Fruit fly (Drosophila melanogaster): ENCODE measurements around the gene CG42779.

The CG42779 gene

dm6 chr3R:17121277-17121676 is at the start of gene CG42779:
Gene CG42779, plus strand, starts transcription at chr3R:17121577.
- no peak for TF ChIP-seq noc (tag; optimal IDR thresholded peaks at IDR 0.05)

DNA sequence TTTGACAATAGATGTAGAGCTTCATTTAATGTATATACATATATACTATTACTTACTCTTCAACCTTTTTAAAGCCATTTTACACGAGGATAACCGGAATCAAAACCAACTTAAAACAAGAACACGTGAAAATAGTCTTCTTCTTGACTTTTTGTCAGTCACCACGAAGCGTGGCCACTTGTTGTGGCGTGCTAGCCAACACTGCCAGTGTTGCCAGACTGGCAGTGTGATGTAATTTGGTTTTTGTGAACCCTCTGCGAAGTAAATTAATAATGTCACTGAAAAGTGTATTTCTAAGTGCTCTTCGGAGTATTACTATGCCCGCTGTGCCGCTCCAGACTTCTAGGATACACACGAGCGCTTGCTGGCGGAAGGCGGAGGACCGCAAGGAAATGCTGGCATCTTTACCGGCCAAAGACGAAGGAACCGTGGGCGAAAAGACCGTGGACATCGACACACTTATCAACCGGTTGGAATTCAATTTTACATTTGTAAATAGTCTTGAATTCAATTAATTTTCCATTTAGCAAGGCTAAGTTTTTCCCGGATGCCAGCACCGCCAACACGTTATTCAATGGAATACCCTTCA is 48.8 kb upstream of the CG42779 start, which contains the start of the genes Ns1 and mRpS11:
Ns1 (minus strand) TSS at position 150 of the 589 bp plus-strand sequence.
mRpS11 (plus strand) TSS at position 207 of the 589 bp plus-strand sequence.
- TF ChIP-seq noc (tag; optimal IDR thresholded peaks at IDR 0.05): peak; percentile 22

DNA sequence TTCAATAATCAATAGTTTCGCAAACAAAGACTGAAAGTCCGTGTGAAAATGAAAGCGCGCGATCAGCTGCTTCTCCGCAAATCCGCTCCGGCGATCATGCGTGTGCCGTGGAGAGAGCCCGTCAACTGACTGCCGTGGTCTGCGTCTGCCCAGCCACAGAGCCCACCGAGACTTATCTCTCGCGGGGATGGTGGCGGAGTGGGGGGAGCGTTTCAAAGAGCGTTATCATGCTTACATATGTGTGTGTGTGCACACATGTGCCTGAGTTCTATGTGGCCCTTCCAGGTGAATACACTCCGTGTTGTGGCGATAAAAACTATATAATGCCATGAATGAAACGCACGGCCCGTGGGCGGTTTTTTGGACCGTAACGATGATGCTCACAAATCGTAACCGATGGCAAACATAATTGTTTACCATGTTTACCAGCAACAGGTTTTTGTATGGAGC is 43.4 kb upstream of the CG42779 start:
- TF ChIP-seq noc (tag; optimal IDR thresholded peaks at IDR 0.05): no peak

- no peak for TF ChIP-seq noc (tag; optimal IDR thresholded peaks at IDR 0.05)
Measured at dm6 chr3R:17078961-17079858, 42.2 kb upstream of the CG42779 start.

- peak; percentile 38 for TF ChIP-seq noc (tag; optimal IDR thresholded peaks at IDR 0.05)
Measured at dm6 chr3R:17079859-17080255, 41.5 kb upstream of the CG42779 start, which contains the start of the genes Keap1 and kuk. Gene Keap1, minus strand, starts transcription at chr3R:17079945. Gene kuk, plus strand, starts transcription at chr3R:17080244.

- no peak for TF ChIP-seq noc (tag; optimal IDR thresholded peaks at IDR 0.05)
Measured at dm6 chr3R:17080666-17081358, 40.6 kb upstream of the CG42779 start.

- no peak for TF ChIP-seq noc (tag; optimal IDR thresholded peaks at IDR 0.05)
Measured at dm6 chr3R:17081359-17081935, 39.9 kb upstream of the CG42779 start.

- TF ChIP-seq noc (tag; optimal IDR thresholded peaks at IDR 0.05): no peak
Measured at dm6 chr3R:17082471-17082870, 38.9 kb upstream of the CG42779 start.

DNA sequence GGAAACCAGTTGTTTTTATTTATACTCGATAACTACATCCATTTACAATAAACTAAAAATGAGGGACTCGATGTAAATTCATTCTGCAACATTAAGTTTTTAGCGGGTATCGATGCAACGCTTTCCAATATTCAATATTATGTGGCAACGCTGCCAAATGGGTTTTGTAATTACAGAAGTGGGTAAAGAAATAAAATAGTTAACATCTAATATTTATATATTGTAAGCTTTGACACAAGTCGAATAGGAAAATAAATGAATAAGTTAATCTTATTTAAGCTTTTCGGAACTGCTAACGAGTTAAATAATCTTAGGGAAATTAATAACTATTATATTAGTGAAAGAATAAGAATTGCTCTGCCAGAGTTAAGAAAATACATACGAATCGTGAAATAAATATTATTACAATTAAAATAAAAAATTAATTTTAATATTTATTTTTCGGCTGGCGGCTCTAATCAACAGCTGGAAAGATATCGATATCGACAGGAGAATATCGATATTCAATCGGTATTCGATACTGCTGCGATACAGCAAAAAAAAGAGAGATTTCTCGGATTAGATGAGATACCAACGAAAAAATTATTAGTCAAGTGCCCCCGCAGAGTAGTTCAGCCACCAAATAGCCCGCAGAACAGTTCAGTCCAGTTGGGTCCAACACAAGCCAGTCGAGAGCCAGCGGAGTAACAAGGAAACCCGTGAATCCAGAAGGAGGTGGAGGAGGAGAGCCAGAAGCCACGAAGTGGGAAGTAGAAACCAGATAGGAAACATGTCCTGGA is 36.2 kb upstream of the CG42779 start, which contains the start of gene GckIII:
GckIII (plus strand) TSS at position 485 of the 779 bp plus-strand sequence.
- no peak for TF ChIP-seq noc (tag; optimal IDR thresholded peaks at IDR 0.05)

DNA sequence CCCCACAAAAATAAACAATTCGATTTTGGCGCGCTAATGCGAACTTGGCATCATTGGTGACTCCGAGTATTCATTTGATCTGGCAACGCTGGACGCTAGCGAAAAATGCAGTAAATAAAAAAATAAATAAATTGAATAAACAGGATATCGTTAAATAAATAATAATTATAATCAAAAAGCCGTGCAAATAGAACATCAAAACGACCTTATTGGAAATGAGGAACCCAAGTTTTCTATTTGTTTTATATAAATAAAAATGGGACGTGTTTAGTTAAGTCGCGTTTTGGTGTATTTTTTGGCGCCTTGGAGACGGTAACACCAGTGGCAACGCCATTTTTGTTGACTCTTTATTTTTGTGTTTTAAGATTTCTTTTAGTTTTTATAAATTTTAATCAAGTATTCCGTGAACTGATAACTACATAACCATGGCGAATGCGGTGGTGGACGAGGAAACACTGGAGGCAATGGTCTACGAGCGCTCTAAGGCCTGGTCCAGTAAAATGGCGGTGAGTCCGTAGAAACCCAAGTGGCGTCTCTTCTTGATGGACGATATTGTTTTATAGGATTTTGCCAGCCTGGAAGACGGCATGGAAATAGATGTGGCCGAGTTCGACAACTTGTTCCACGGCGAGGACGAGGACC is 33.3 kb upstream of the CG42779 start, which contains the start of gene cal1:
cal1 (plus strand) TSS at position 304 of the 642 bp plus-strand sequence.
- no peak for TF ChIP-seq noc (tag; optimal IDR thresholded peaks at IDR 0.05)

DNA sequence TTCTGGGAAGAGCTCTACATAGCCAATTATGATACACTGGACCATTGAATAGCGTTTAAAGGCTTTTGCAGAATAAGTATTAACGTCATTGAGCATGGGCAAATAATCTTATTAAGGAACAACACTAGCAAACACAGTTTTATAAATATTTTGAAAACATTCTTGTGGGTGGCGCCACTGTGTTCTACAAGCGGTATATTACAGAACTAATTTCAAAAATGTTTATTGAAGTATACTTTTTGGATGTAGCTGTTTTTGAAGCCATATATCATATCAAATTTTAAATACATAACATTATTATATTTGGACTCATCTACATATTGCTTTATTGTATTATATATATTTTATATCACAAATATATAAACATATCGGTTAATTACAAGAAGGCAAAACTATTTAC is 12.5 kb upstream of the CG42779 start:
- TF ChIP-seq noc (tag; optimal IDR thresholded peaks at IDR 0.05): no peak

dm6 chr3R:17110880-17111726 is 10.3 kb upstream of the CG42779 start:
- TF ChIP-seq noc (tag; optimal IDR thresholded peaks at IDR 0.05): no peak

DNA sequence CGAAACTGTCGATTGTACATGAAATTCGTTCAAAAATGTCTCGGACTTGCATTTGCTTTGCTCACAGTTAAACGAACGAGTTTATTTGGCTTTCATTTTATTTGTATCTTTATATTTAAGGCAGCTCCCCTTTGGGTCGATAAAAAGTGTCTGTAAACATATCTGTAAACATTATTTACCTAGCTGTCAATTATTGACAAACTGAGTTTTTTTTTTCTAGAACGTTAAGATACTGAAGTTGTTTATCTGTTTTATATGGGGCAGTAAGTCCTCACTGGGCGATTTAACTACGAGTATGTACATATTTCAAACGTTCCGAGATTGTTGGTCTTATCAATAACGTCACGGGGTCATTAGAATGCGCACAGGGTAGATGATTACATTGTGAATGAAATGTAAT is 5.7 kb upstream of the CG42779 start:
- TF ChIP-seq noc (tag; optimal IDR thresholded peaks at IDR 0.05): no peak
